Worm (Caenorhabditis elegans) whole organism, mixed stage, embryonic: ENCODE results near the gene F41H8.1.

Experiments used
- drap-1 ChIP-seq: fragments of 200-800 bp; sonication (Bioruptor generic); optimal IDR thresholded peaks from 3 replicates; lab custom pipeline; 2018; ENCODE audit warnings: mild to moderate bottlenecking, missing genetic modification characterization, missing compliant biosample characterization
- elt-1 ChIP-seq: sonication (generic microtip); optimal IDR thresholded peaks from 2 replicates; lab custom pipeline; 2017; ENCODE audit warnings: missing genetic modification characterization, mild to moderate bottlenecking, missing compliant biosample characterization, antibody characterized with exemption, moderate library complexity, borderline replicate concordance; ENCODE audit not compliant: insufficient read depth
- lin-13 ChIP-seq: fragments of 150-350 bp; optimal IDR thresholded peaks from 2 replicates; lab custom pipeline; 2014; ENCODE audit warnings: missing biosample characterization, missing genetic modification characterization
- lsy-2 ChIP-seq: fragments of 150-350 bp; optimal IDR thresholded peaks from 2 replicates; lab custom pipeline; 2014; ENCODE audit warnings: missing biosample characterization, missing genetic modification characterization
- nhr-237 ChIP-seq: fragments of 150-350 bp; optimal IDR thresholded peaks from 2 replicates; lab custom pipeline; 2014; ENCODE audit warnings: missing biosample characterization, missing genetic modification characterization
- nhr-28 ChIP-seq: fragments of 150-350 bp; optimal IDR thresholded peaks from 2 replicates; lab custom pipeline; 2014; ENCODE audit warnings: missing biosample characterization, missing genetic modification characterization
- pha-4 ChIP-seq: fragments of 150-350 bp; optimal IDR thresholded peaks from 2 replicates; lab custom pipeline; 2018; ENCODE audit warnings: missing biosample characterization, missing genetic modification reagents, missing genetic modification characterization
- snpc-4 ChIP-seq: fragments of 150-350 bp; optimal IDR thresholded peaks from 2 replicates; lab custom pipeline; 2014; ENCODE audit warnings: missing biosample characterization, missing genetic modification characterization
- tbx-8 ChIP-seq: fragments of 200-800 bp; sonication (Bioruptor generic); optimal IDR thresholded peaks from 2 replicates; lab custom pipeline; 2018; ENCODE audit warnings: mild to moderate bottlenecking, missing genetic modification characterization, moderate library complexity, missing compliant biosample characterization
- unc-39 ChIP-seq: fragments of 150-350 bp; optimal IDR thresholded peaks from 2 replicates; lab custom pipeline; 2014; ENCODE audit warnings: missing biosample characterization, missing genetic modification characterization
- ztf-11 ChIP-seq: fragments of 150-350 bp; optimal IDR thresholded peaks from 2 replicates; lab custom pipeline; 2014; ENCODE audit warnings: missing biosample characterization, missing genetic modification characterization

DNA sequence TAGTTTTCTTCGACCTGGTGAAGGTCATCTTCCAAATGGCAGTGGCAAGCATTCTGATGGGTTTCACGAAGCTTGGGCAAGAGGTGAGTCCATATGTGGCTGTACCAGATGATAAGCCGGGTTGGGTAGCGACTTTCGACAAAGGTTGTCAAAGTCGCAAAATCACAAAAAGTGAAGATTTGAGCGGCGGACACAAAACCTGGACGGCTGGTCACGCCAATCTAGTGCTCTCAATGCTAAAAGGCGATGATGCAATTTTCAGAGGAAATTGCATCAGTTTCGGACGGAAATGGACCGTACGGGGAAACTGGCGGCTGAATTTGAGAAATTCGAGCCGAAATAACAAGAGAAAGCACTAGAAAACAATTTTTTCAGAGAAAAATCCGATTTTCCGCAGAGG lies 36.2 kb upstream of the F41H8.1 start:
- TF ChIP-seq snpc-4 (tag; lab: Kevin White, UChicago) = no peak
- no peak for TF ChIP-seq lin-13 (tag; lab: Kevin White, UChicago)
- TF ChIP-seq ztf-11 (tag; lab: Kevin White, UChicago) = no peak
- TF ChIP-seq drap-1 (GFP tag; lab: Kevin White, UChicago) = no peak
- no peak for TF ChIP-seq unc-39
- TF ChIP-seq pha-4 (tag; lab: Kevin White, UChicago) = no peak
- no peak for TF ChIP-seq nhr-28 (tag; lab: Kevin White, UChicago)
- no peak for TF ChIP-seq lsy-2 (tag; lab: Kevin White, UChicago)
- no peak for TF ChIP-seq tbx-8 (GFP tag; lab: Kevin White, UChicago)
- no peak for TF ChIP-seq nhr-237
- TF ChIP-seq elt-1 (tag; lab: Kevin White, UChicago) = no peak
